Worm (Caenorhabditis elegans) whole organism, L4 larva: ENCODE results near the gene meg-4.
A peak's percentile ranks its signal among the peaks of the same experiment; 100 is the strongest.

Source experiments
- D1046.2 ChIP-seq: fragments of 200-800 bp; sonication (Bioruptor generic); IDR thresholded peaks from 2 replicates; pipeline ENCODE4 v1.3.6; 2022; ENCODE audit warnings: missing genetic modification characterization, missing compliant biosample characterization
- F10B5.3 ChIP-seq: sonication (generic microtip); optimal IDR thresholded peaks from 2 replicates; lab custom pipeline; 2016; ENCODE audit warnings: mild to moderate bottlenecking, missing genetic modification characterization, missing compliant biosample characterization
- F37D6.2 ChIP-seq: sonication (generic microtip); optimal IDR thresholded peaks from 2 replicates; lab custom pipeline; 2016; ENCODE audit warnings: mild to moderate bottlenecking, missing genetic modification characterization, missing compliant biosample characterization
- F49E8.2 ChIP-seq: sonication (generic microtip); optimal IDR thresholded peaks from 2 replicates; lab custom pipeline; 2016; ENCODE audit warnings: missing compliant biosample characterization, mild to moderate bottlenecking, missing genetic modification characterization, borderline replicate concordance
- T20F7.1 ChIP-seq: fragments of 200-800 bp; sonication (Bioruptor generic); optimal IDR thresholded peaks from 2 replicates; lab custom pipeline; 2018; ENCODE audit warnings: mild to moderate bottlenecking, missing genetic modification characterization, missing compliant biosample characterization
- Y48G9A.11 ChIP-seq: fragments of 200-800 bp; sonication (Bioruptor generic); IDR thresholded peaks from 2 replicates; pipeline ENCODE4 v1.3.6; 2022; ENCODE audit warnings: missing genetic modification reagents, missing genetic modification characterization, missing compliant biosample characterization
- Y75B8A.6 ChIP-seq: fragments of 200-800 bp; sonication (Bioruptor generic); IDR thresholded peaks from 2 replicates; pipeline ENCODE4 v1.3.6; 2022; ENCODE audit warnings: missing genetic modification reagents, missing genetic modification characterization, missing compliant biosample characterization
- aha-1 ChIP-seq: fragments of 150-350 bp; peaks from one replicate; lab custom pipeline; 2014; ENCODE audit warnings: missing biosample characterization, missing genetic modification characterization
- ama-1 ChIP-seq: fragments of 150-350 bp; optimal IDR thresholded peaks from 2 replicates; lab custom pipeline; 2014; ENCODE audit warnings: inconsistent platforms, mixed read lengths
- cey-2 ChIP-seq: sonication (generic microtip); optimal IDR thresholded peaks from 3 replicates; lab custom pipeline; 2017; ENCODE audit warnings: missing genetic modification characterization, mild to moderate bottlenecking, missing compliant biosample characterization, antibody characterized with exemption, borderline replicate concordance; ENCODE audit not compliant: insufficient read depth
- daf-16 ChIP-seq, 3 experiments: sonication (generic microtip); optimal IDR thresholded peaks; 2 replicates each; lab custom pipeline; 2016 to 2017; ENCODE audit warnings: missing genetic modification characterization in 3 of 3, missing genetic modification reagents in 3 of 3, mild to moderate bottlenecking in 2 of 3, missing compliant biosample characterization in 2 of 3, missing biosample characterization in 1 of 3, moderate library complexity in 1 of 3
- daf-8 ChIP-seq: fragments of 200-800 bp; sonication (Bioruptor generic); IDR thresholded peaks from 2 replicates; pipeline ENCODE4 v1.3.6; 2022; ENCODE audit warnings: missing genetic modification characterization, missing compliant biosample characterization
- dmd-8 ChIP-seq: fragments of 200-800 bp; sonication (Bioruptor generic); IDR thresholded peaks from 2 replicates; pipeline ENCODE4 v1.3.6; 2022; ENCODE audit warnings: missing genetic modification characterization, missing compliant biosample characterization
- dpl-1 ChIP-seq: fragments of 150-350 bp; optimal IDR thresholded peaks from 2 replicates; lab custom pipeline; 2014; ENCODE audit warnings: missing biosample characterization, missing genetic modification reagents, missing genetic modification characterization
- duxl-1 ChIP-seq: sonication (generic microtip); optimal IDR thresholded peaks from 2 replicates; lab custom pipeline; 2016; ENCODE audit warnings: mild to moderate bottlenecking, missing genetic modification characterization, moderate library complexity, missing compliant biosample characterization; ENCODE audit not compliant: poor library complexity
- egl-43 ChIP-seq: fragments of 200-800 bp; sonication (Bioruptor generic); IDR thresholded peaks from 2 replicates; pipeline ENCODE4 v1.3.6; 2022; ENCODE audit warnings: missing genetic modification reagents, missing genetic modification characterization, missing compliant biosample characterization
- lin-1 ChIP-seq: fragments of 200-800 bp; sonication (Bioruptor generic); IDR thresholded peaks from 2 replicates; pipeline ENCODE4 v1.3.6; 2022; ENCODE audit warnings: missing genetic modification reagents, missing genetic modification characterization, missing compliant biosample characterization
- lin-13 ChIP-seq: fragments of 150-350 bp; optimal IDR thresholded peaks from 2 replicates; lab custom pipeline; 2014; ENCODE audit warnings: missing biosample characterization, missing genetic modification reagents, missing genetic modification characterization
- lir-3 ChIP-seq: sonication (generic microtip); optimal IDR thresholded peaks from 2 replicates; lab custom pipeline; 2016; ENCODE audit warnings: mild to moderate bottlenecking, missing genetic modification characterization, missing compliant biosample characterization
- mep-1 ChIP-seq: fragments of 150-350 bp; sonication (generic microtip); optimal IDR thresholded peaks from 3 replicates; lab custom pipeline; 2014; ENCODE audit warnings: missing biosample characterization, missing genetic modification characterization
- mes-2 ChIP-seq: sonication (generic microtip); optimal IDR thresholded peaks from 2 replicates; lab custom pipeline; 2016; ENCODE audit warnings: missing genotype, mild to moderate bottlenecking, missing genetic modification characterization, missing compliant biosample characterization; ENCODE audit not compliant: poor library complexity, severe bottlenecking
- mxl-3 ChIP-seq: fragments of 200-800 bp; sonication (Bioruptor generic); optimal IDR thresholded peaks from 2 replicates; lab custom pipeline; 2018; ENCODE audit warnings: mild to moderate bottlenecking, missing genetic modification characterization, missing compliant biosample characterization
- nhr-111 ChIP-seq: fragments of 200-800 bp; sonication (Bioruptor generic); optimal IDR thresholded peaks from 2 replicates; lab custom pipeline; 2018; ENCODE audit warnings: mild to moderate bottlenecking, missing genetic modification characterization, missing compliant biosample characterization
- nhr-42 ChIP-seq: fragments of 200-800 bp; sonication (Bioruptor generic); IDR thresholded peaks from 2 replicates; pipeline ENCODE4 v1.3.6; 2022; ENCODE audit warnings: missing genetic modification characterization, missing compliant biosample characterization
- nhr-6 ChIP-seq: fragments of 150-350 bp; optimal IDR thresholded peaks from 2 replicates; lab custom pipeline; 2014; ENCODE audit warnings: missing biosample characterization, missing genetic modification characterization
- php-3 ChIP-seq: fragments of 200-800 bp; sonication (Bioruptor generic); IDR thresholded peaks from 2 replicates; pipeline ENCODE4 v1.3.6; 2022; ENCODE audit warnings: missing genetic modification reagents, missing genetic modification characterization, missing compliant biosample characterization
- pqm-1 ChIP-seq: sonication (generic microtip); optimal IDR thresholded peaks from 2 replicates; lab custom pipeline; 2017; ENCODE audit warnings: missing biosample characterization, missing genetic modification characterization
- sdz-12 ChIP-seq: fragments of 200-800 bp; sonication (Bioruptor generic); optimal IDR thresholded peaks from 2 replicates; lab custom pipeline; 2018; ENCODE audit warnings: mild to moderate bottlenecking, missing genetic modification characterization, missing compliant biosample characterization
- set-16 ChIP-seq: fragments of 200-800 bp; sonication (Bioruptor generic); IDR thresholded peaks from 2 replicates; pipeline ENCODE4 v1.3.6; 2022; ENCODE audit warnings: missing genetic modification reagents, missing genetic modification characterization, missing compliant biosample characterization
- skn-1 ChIP-seq: fragments of 150-350 bp; optimal IDR thresholded peaks from 2 replicates; lab custom pipeline; 2014; ENCODE audit warnings: missing biosample characterization, missing genetic modification characterization
- snpc-4 ChIP-seq: fragments of 150-350 bp; optimal IDR thresholded peaks from 2 replicates; lab custom pipeline; 2014; ENCODE audit warnings: missing biosample characterization, missing genetic modification characterization
- tag-97 ChIP-seq: fragments of 200-800 bp; sonication (Bioruptor generic); IDR thresholded peaks from 2 replicates; pipeline ENCODE4 v1.3.6; 2022; ENCODE audit warnings: missing genetic modification characterization, missing compliant biosample characterization
- unc-62 ChIP-seq, 3 experiments: fragments of 150-350 bp in 1 of 3; sonication (generic microtip); optimal IDR thresholded peaks in 2 of 3; peaks in 1 of 3; 1 replicate in 1 of 3; 2 replicates in 2 of 3; lab custom pipeline; 2014 to 2017; ENCODE audit warnings: missing biosample characterization in 3 of 3, missing genetic modification characterization in 3 of 3, missing genetic modification reagents in 3 of 3, missing genotype in 1 of 3
- zip-2 ChIP-seq: fragments of 150-350 bp; optimal IDR thresholded peaks from 2 replicates; lab custom pipeline; 2014; ENCODE audit warnings: missing biosample characterization, missing genetic modification characterization

The meg-4 gene

DNA sequence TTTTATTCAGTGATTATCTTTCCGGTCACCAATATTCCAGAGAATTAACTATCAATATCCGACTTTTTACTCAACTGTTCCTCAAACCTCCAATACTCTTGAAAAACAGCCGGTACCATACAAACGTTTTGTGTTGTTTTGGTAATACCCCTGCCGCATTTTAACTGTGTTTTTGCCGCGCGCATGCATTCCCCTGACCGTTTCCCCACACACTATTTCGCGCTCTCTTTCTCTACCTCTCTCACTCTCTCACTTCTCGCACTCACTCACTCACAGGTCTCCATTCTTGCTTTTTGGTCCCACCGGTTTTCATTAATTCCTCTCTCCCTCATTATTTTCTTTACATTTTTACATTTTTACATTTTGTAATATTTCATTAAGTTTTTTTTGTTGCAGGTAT, at the start of gene meg-4:
TSS of gene meg-4 (plus strand) at position 397 of the 400 bp plus-strand sequence.
- TF ChIP-seq duxl-1 (tag; lab: Kevin White, UChicago) (peak; percentile 98), aha-1 (peak; percentile 44), lir-3 (tag; lab: Kevin White, UChicago) (no peak)

DNA sequence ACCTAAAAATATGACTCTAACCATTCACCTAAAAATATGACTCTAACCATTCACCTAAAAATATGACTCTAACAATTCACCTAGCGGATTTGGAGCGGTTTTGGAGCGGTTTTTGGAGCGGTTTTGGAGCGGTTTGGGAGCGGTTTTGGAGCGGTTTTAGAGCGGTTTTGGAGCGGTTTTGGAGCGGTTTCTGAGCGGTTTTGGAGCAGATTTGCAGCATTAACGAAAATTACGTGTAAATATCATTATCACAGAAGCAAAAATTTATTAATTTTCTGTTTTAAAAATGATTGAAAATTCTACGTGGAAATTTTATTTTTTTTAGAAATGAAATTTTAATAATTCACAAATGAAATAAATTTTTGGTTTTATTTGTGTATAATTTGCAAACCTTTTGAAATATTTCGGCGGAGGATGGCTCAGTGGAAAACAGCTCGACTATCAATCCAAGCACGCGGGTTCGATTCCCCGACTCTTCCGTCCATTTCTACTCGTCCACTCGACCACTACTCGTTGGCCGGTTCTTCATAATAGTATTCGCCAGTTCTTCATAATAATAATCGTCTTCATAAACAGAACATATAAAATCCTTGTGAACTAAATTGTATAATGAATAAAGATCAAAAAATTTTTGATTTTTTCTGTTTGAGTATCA, 39.2 kb upstream of the meg-4 start:
- no peak for TF ChIP-seq daf-16 (GFP tag; optimal IDR thresholded peaks at IDR 0.05; lab: Kevin White, UChicago)
- TF ChIP-seq daf-16 (tag; optimal IDR thresholded peaks at IDR 0.05; lab: Kevin White, UChicago), result peak; percentile 14
- peak; percentile 1 for TF ChIP-seq lin-13 (GFP tag; lab: Kevin White, UChicago)
- no peak for TF ChIP-seq F37D6.2 (tag; lab: Kevin White, UChicago)
- peak; percentile 12 for TF ChIP-seq F49E8.2 (tag; lab: Kevin White, UChicago)
- TF ChIP-seq unc-62 (GFP tag; optimal IDR thresholded peaks at IDR 0.05 in 1 of 2; lab: Kevin White, UChicago), result peak in 1 of 2 experiments; percentile 98
- no peak for TF ChIP-seq unc-62 (tag; optimal IDR thresholded peaks at IDR 0.05; lab: Kevin White, UChicago)

DNA sequence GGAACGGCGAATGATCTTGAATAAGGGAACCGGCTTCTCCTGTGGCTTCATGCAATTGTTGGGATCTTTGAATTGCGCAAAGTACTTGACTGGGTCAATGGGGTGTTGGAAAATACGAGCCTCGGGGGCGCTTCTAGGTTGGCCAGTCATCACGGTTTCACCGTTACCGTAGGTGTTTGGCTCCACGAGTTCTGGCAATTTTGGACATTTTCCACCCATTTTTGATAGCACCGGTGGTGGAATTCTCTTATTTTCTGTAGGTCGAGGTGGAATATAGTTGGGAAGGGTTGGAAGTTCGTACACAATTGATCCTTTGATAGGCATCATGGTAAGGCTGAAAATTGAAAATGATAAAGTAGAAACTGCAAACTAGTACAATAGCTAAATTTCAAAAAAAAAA, 31.1 kb upstream of the meg-4 start, which contains the start of gene ZK380.4:
TSS of gene ZK380.4 (minus strand) at position 327 of the 400 bp plus-strand sequence.
- TF ChIP-seq unc-62 (GFP tag; optimal IDR thresholded peaks at IDR 0.05 in 1 of 2; lab: Kevin White, UChicago) (peak in 1 of 2 experiments; percentile 92), unc-62 (tag; optimal IDR thresholded peaks at IDR 0.05; lab: Kevin White, UChicago) (no peak), pqm-1 (no peak)
- TF ChIP-seq, all 104 proteins: peak for 1

DNA sequence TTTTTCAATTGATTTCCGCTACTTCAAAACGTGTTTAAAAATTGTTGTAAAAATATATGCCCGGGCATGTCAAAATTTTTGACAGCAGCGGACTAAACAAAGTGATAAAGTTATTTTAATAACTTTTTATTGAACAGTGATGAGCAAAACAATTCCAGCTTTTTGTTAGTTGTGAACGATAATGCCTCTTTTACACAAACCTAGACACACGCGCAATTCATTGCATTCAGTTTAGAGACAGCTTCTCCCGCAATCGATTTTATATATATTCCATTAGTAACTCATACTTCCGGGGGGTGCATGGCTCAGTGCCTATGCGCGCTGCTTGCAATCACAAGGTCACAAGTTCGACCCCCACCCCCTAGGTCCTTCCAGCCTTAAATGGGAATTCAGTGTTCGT, 28.6 kb upstream of the meg-4 start, which contains the start of gene ZK380.6:
TSS of gene ZK380.6 (plus strand) at position 301 of the 400 bp plus-strand sequence.
- TF ChIP-seq egl-43 (GFP tag; lab: Robert Waterston, UW) (no peak), Y48G9A.11 (GFP tag; lab: Robert Waterston, UW) (no peak), F10B5.3 (tag; lab: Kevin White, UChicago) (no peak), set-16 (GFP tag; lab: Robert Waterston, UW) (no peak), nhr-111 (GFP tag; lab: Kevin White, UChicago) (no peak), nhr-42 (GFP tag; lab: Robert Waterston, UW) (no peak), dpl-1 (GFP tag; lab: Kevin White, UChicago) (no peak), mxl-3 (GFP tag; lab: Kevin White, UChicago) (no peak), cey-2 (tag; lab: Kevin White, UChicago) (no peak), sdz-12 (GFP tag; lab: Kevin White, UChicago) (no peak), mes-2 (no peak), mep-1 (tag; lab: Kevin White, UChicago) (no peak), D1046.2 (no peak)

DNA sequence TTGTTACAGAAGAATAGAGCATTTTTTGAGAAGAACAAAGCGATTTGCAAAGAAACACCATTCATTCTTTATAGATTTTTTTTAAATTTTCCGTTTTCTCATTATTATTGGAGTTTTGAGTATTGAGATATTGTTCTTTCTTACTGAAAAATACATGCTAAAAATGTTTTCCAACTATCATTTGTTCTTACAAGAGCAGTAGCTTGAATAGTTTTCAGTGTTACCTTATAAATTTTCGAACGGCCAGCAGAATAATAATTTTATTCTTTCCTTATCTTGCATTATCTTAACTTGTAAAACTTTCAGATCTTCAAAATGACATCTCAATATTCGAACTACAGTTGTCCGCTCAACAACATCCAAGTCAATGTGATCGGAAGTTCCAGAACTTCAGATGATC, 27.5 kb upstream of the meg-4 start, which contains the start of gene tbx-32:
TSS of gene tbx-32 (plus strand) at position 301 of the 400 bp plus-strand sequence.
- TF ChIP-seq Y75B8A.6 (GFP tag; lab: Robert Waterston, UW) (no peak), ama-1 (lab: Kevin White, UChicago) (no peak), lin-1 (GFP tag; lab: Robert Waterston, UW) (no peak), dmd-8 (no peak), daf-8 (no peak), tag-97 (GFP tag; lab: Robert Waterston, UW) (no peak), nhr-6 (tag; lab: Kevin White, UChicago) (no peak), zip-2 (tag; lab: Kevin White, UChicago) (no peak), php-3 (GFP tag; lab: Robert Waterston, UW) (no peak), nhr-42 (GFP tag; lab: Robert Waterston, UW) (no peak), T20F7.1 (GFP tag; lab: Kevin White, UChicago) (no peak), snpc-4 (no peak), pqm-1 (no peak), skn-1 (tag; lab: Kevin White, UChicago) (no peak)
- TF ChIP-seq, all 104 proteins: peak for 0
